Fruit fly (Drosophila melanogaster) S2 (cell line): ENCODE data around the gene Lcp65Ab1.

Experiments used
- CG8478 ChIP-seq: fragments of >200 bp; optimal IDR thresholded peaks from 2 replicates; lab custom pipeline; 2018
- CTCF ChIP-seq, 2 experiments: fragments of >200 bp; optimal IDR thresholded peaks; 2 replicates each; lab custom pipeline; 2018

DNA sequence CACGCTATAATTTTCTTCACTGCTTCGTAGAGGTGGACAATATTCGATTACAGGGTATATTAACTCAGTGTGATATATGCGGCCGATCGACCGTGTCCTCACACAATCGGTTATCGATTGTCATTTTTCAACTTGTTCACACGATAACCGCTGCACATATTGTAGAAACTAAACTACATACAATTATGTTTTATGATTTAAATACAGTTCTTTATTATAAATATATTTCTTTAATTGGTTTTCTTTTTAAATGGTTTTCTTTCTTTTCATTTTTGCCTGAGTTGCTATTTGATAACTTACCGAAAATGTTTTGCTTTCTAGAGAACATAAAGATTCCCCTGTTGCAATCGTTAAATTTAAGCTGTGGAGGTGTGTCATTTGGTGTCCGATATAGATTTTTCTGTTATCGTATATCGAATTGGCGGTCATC is 24.5 kb downstream of the Lcp65Ab1 start, which contains the start of the genes fmt and CG7376:
- TF ChIP-seq CTCF (optimal IDR thresholded peaks at IDR 0.05; lab: Kevin White, UChicago) (no peak), CG8478 (lab: Kevin White, UChicago) (no peak)
